Fruit fly (Drosophila melanogaster) whole organism, wandering third instar larva: ENCODE results near the gene sgll.

ENCODE experiments used
- Abd-B ChIP-seq: fragments of >200 bp; optimal IDR thresholded peaks from 2 replicates; lab custom pipeline; 2017; ENCODE audit warnings: missing biosample characterization, missing genetic modification characterization
- OdsH ChIP-seq: fragments of 200-800 bp; sonication (Bioruptor generic); optimal IDR thresholded peaks from 2 replicates; lab custom pipeline; 2016; ENCODE audit warnings: missing biosample characterization, mild to moderate bottlenecking, missing genetic modification characterization
- Rel ChIP-seq, 2 experiments: fragments of 200-800 bp; sonication (Bioruptor generic) in 1 of 2; optimal IDR thresholded peaks; 2 replicates in 1 of 2; 3 replicates in 1 of 2; lab custom pipeline; 2016 to 2019; ENCODE audit warnings: mild to moderate bottlenecking in 2 of 2, missing biosample characterization in 2 of 2, missing genetic modification characterization in 2 of 2, moderate library complexity in 1 of 2
- psq ChIP-seq: fragments of 200-800 bp; sonication (Bioruptor generic); optimal IDR thresholded peaks from 3 replicates; lab custom pipeline; 2017; ENCODE audit warnings: missing biosample characterization, mild to moderate bottlenecking, missing genetic modification characterization, moderate library complexity

DNA sequence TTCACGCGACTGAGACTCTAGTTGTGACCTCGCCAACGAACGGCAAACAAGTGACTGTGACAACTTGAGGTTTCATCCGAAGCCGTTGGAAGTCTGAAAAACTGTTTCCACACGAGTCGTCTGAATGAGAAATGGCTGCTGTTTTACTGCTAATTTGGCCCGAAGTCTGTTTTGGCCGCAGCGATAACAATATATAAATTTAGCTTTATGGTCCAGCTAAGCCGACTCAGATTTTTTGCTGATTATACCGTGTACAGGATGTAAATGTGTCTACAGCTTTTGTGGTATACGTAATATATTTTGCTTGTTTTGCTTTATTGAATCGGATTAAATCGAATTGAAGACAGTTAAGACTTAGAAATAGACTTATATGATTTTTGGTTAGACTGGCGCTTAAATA is 6.0 kb upstream of the sgll start, which contains the start of gene CG18268:
- TF ChIP-seq OdsH (GFP tag; lab: Kevin White, UChicago) = no peak
- TF ChIP-seq Rel (GFP tag; optimal IDR thresholded peaks at IDR 0.05; lab: Kevin White, UChicago) = no peak
- no peak for TF ChIP-seq Rel (tag; optimal IDR thresholded peaks at IDR 0.05; lab: Kevin White, UChicago)
- no peak for TF ChIP-seq Abd-B (GFP tag; lab: Kevin White, UChicago)
- TF ChIP-seq psq (GFP tag; lab: Kevin White, UChicago) = no peak
